Fruit fly (Drosophila melanogaster): Measurements from ENCODE around the gene CG14711.
A peak's percentile ranks its signal among the peaks of the same experiment; 100 is the strongest.

Gene CG14711

dm6 chr3R:11619709-11620409 lies 3.3 kb upstream of the CG14711 start, which contains the start of the genes Jupiter and CG14710 (continued):
- TF ChIP-seq CG31365 (tag; optimal IDR thresholded peaks at IDR 0.05) = no peak
- 0 out of 2 replicates have a peak, but pooled peaks have one; percentile 18 for TF ChIP-seq CG10959 (GFP tag; IDR thresholded peaks at IDR 0.05)
- peak; percentile 21 for TF ChIP-seq CG7556 (GFP tag; optimal IDR thresholded peaks at IDR 0.05)
- TF ChIP-seq schlank (tag; optimal IDR thresholded peaks at IDR 0.05) = peak; percentile 28
- no peak for TF ChIP-seq hb (GFP tag; IDR thresholded peaks at IDR 0.05; ENCODE audit: partially characterized antibody)
- TF ChIP-seq fu2 (GFP tag; optimal IDR thresholded peaks at IDR 0.05) = peak; percentile 81
- TF ChIP-seq unpg (GFP tag; optimal IDR thresholded peaks at IDR 0.05) = peak; percentile 53
- TF ChIP-seq Atf-2 (GFP tag; optimal IDR thresholded peaks at IDR 0.05) = peak; percentile 42
- TF ChIP-seq run (tag; optimal IDR thresholded peaks at IDR 0.05) = no peak
- peak; percentile 32 for TF ChIP-seq Deaf1 (tag; optimal IDR thresholded peaks at IDR 0.05)
- TF ChIP-seq CG16863 (GFP tag; optimal IDR thresholded peaks at IDR 0.05) = peak; percentile 23
- TF ChIP-seq cad (GFP tag; optimal IDR thresholded peaks at IDR 0.05) = no peak
- no peak; the same call in 2 of the 3 replicates for TF ChIP-seq CG14050 (GFP tag; IDR thresholded peaks at IDR 0.05)
- TF ChIP-seq CG8089 (GFP tag; optimal IDR thresholded peaks at IDR 0.05) = peak; percentile 77
- peak; percentile 69 for TF ChIP-seq sug (tag; optimal IDR thresholded peaks at IDR 0.05)
- no peak for TF ChIP-seq usp (GFP tag; optimal IDR thresholded peaks at IDR 0.05)
- peak; percentile 50; the same call in 1 of the 2 replicates for TF ChIP-seq al (GFP tag; IDR thresholded peaks at IDR 0.05)
- TF ChIP-seq CG12155 (GFP tag; optimal IDR thresholded peaks at IDR 0.05) = peak; percentile 72
- no peak for TF ChIP-seq CG6175 (GFP tag; IDR thresholded peaks at IDR 0.05)
- TF ChIP-seq cas (GFP tag; IDR thresholded peaks at IDR 0.05) = peak; percentile 65
- peak; percentile 86 for TF ChIP-seq CG34422 (GFP tag; IDR thresholded peaks at IDR 0.05)
- TF ChIP-seq CG3281 (GFP tag; optimal IDR thresholded peaks at IDR 0.05) = no peak
- TF ChIP-seq Asciz (GFP tag; optimal IDR thresholded peaks at IDR 0.05) = no peak
- 0 out of 2 replicates have a peak, but pooled peaks have one; percentile 17 for TF ChIP-seq bbx (GFP tag; IDR thresholded peaks at IDR 0.05; ENCODE audit: partially characterized antibody)
- no peak for TF ChIP-seq pita (GFP tag; optimal IDR thresholded peaks at IDR 0.05)
- TF ChIP-seq Stat92E (GFP tag; optimal IDR thresholded peaks at IDR 0.05) = peak in 1 of 3 experiments; percentile 47
- peak; percentile 64 for TF ChIP-seq Fer1 (GFP tag; optimal IDR thresholded peaks at IDR 0.05)
- TF ChIP-seq Six4 (GFP tag; optimal IDR thresholded peaks at IDR 0.05) = no peak
- peak; percentile 57 for TF ChIP-seq CG10366 (GFP tag; IDR thresholded peaks at IDR 0.05)
- TF ChIP-seq bigmax (GFP tag; optimal IDR thresholded peaks at IDR 0.05) = no peak

- TF ChIP-seq wek (GFP tag; optimal IDR thresholded peaks at IDR 0.05) = no peak
- TF ChIP-seq hkb (optimal IDR thresholded peaks at IDR 0.05) = no peak
- no peak for TF ChIP-seq hkb (GFP tag; IDR thresholded peaks at IDR 0.05)
- TF ChIP-seq NFAT (GFP tag; IDR thresholded peaks at IDR 0.05) = no peak
- no peak for TF ChIP-seq Trl (optimal IDR thresholded peaks at IDR 0.05)
- no peak for TF ChIP-seq Trl (GFP tag; optimal IDR thresholded peaks at IDR 0.05)
- TF ChIP-seq eve (GFP tag; optimal IDR thresholded peaks at IDR 0.05) = no peak
- TF ChIP-seq CG17829 (tag; optimal IDR thresholded peaks at IDR 0.05) = no peak
- no peak for TF ChIP-seq CG33557 (GFP tag; optimal IDR thresholded peaks at IDR 0.05)
- TF ChIP-seq Atf-2 (GFP tag; optimal IDR thresholded peaks at IDR 0.05) = no peak
These were observed 2.4 kb downstream of the CG14711 start, which contains the start of gene Zaf1 for dm6 chr3R:11625544-11625943. Zaf1 (minus strand) TSS chr3R:11625644.

DNA sequence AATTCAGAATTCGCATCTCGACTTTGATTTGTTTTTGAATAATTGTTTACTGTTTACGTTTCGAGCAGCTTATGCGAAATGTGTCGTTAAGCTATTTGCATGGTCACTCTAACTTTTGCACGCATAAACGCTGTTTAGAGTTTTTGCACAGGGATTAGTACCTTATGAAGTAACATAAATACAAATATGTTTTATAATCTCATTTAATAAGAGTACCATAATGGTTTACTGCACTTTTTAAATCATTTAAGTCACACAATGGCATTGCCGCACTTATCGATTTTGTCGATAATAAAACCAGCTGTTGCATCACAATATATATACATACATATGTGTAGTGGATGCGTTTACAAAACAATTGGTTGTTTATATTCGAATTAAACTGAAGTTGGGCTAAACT lies 3.4 kb downstream of the CG14711 start, which contains the start of the genes CG6813 and CG18764:
CG6813 (minus strand) TSS at position 68 of the 400 bp plus-strand sequence.
CG18764 (plus strand) TSS at position 319 of the 400 bp plus-strand sequence.
- TF ChIP-seq grau (tag; optimal IDR thresholded peaks at IDR 0.05) (no peak), CG15696 (tag; optimal IDR thresholded peaks at IDR 0.05) (no peak), Hr3 (GFP tag; optimal IDR thresholded peaks at IDR 0.05) (no peak), D19B (GFP tag; optimal IDR thresholded peaks at IDR 0.05) (no peak), Nf-YC (tag; optimal IDR thresholded peaks at IDR 0.05) (no peak), CG11085 (GFP tag; IDR thresholded peaks at IDR 0.05) (no peak), CG18619 (GFP tag; optimal IDR thresholded peaks at IDR 0.05) (no peak), ara (GFP tag; IDR thresholded peaks at IDR 0.05) (no peak), CG12299 (tag; optimal IDR thresholded peaks at IDR 0.05) (no peak), CG4328 (GFP tag; optimal IDR thresholded peaks at IDR 0.05) (no peak), lbe (GFP tag; optimal IDR thresholded peaks at IDR 0.05) (no peak), sug (tag; optimal IDR thresholded peaks at IDR 0.05) (no peak), CG17802 (tag; optimal IDR thresholded peaks at IDR 0.05) (no peak)

Measured in whole organism, embryonic.